Worm (Caenorhabditis elegans) whole organism, L4 larva: Measurements from ENCODE around the gene tag-244.
A peak's percentile ranks its signal among the peaks of the same experiment; 100 is the strongest.

ENCODE experiments used
- F26F4.8 ChIP-seq: fragments of 200-800 bp; sonication (Bioruptor generic); conservative IDR thresholded peaks from 2 replicates; pipeline ENCODE4 v1.3.6; 2022; ENCODE audit warnings: missing genetic modification characterization, missing compliant biosample characterization
- F44E2.7 ChIP-seq: fragments of 200-800 bp; sonication (Bioruptor generic); IDR thresholded peaks from 2 replicates; pipeline ENCODE4 v2.1.2; 2022; ENCODE audit warnings: missing genetic modification characterization, missing compliant biosample characterization
- R02D3.7 ChIP-seq: fragments of 150-350 bp; sonication (generic microtip); optimal IDR thresholded peaks from 3 replicates; lab custom pipeline; 2014; ENCODE audit warnings: missing biosample characterization, missing genetic modification characterization
- T20F7.1 ChIP-seq: fragments of 200-800 bp; sonication (Bioruptor generic); optimal IDR thresholded peaks from 2 replicates; lab custom pipeline; 2018; ENCODE audit warnings: mild to moderate bottlenecking, missing genetic modification characterization, missing compliant biosample characterization
- Y48G9A.11 ChIP-seq: fragments of 200-800 bp; sonication (Bioruptor generic); IDR thresholded peaks from 2 replicates; pipeline ENCODE4 v1.3.6; 2022; ENCODE audit warnings: missing genetic modification reagents, missing genetic modification characterization, missing compliant biosample characterization
- Y5F2A.4 ChIP-seq: fragments of 200-800 bp; sonication (Bioruptor generic); optimal IDR thresholded peaks from 2 replicates; lab custom pipeline; 2018; ENCODE audit warnings: mild to moderate bottlenecking, missing genetic modification characterization, missing compliant biosample characterization
- aha-1 ChIP-seq: fragments of 150-350 bp; peaks from one replicate; lab custom pipeline; 2014; ENCODE audit warnings: missing biosample characterization, missing genetic modification characterization
- ama-1 ChIP-seq: fragments of 150-350 bp; optimal IDR thresholded peaks from 2 replicates; lab custom pipeline; 2014; ENCODE audit warnings: inconsistent platforms, mixed read lengths
- arid-1 ChIP-seq: fragments of 200-800 bp; sonication (Bioruptor generic); conservative IDR thresholded peaks from 2 replicates; pipeline ENCODE4 v1.3.6; 2022; ENCODE audit warnings: missing genetic modification reagents, missing genetic modification characterization, missing compliant biosample characterization
- attf-4 ChIP-seq: sonication (generic microtip); optimal IDR thresholded peaks from 3 replicates; lab custom pipeline; 2017; ENCODE audit warnings: missing biosample characterization, missing genetic modification characterization
- ceh-44 ChIP-seq: fragments of 200-800 bp; sonication (Bioruptor generic); IDR thresholded peaks from 2 replicates; pipeline ENCODE4 v1.3.6; 2022; ENCODE audit warnings: missing genetic modification reagents, missing genetic modification characterization, missing compliant biosample characterization
- ceh-62 ChIP-seq: sonication (generic microtip); optimal IDR thresholded peaks from 2 replicates; lab custom pipeline; 2017; ENCODE audit warnings: missing biosample characterization, missing genetic modification characterization
- cey-2 ChIP-seq: sonication (generic microtip); optimal IDR thresholded peaks from 3 replicates; lab custom pipeline; 2017; ENCODE audit warnings: missing genetic modification characterization, mild to moderate bottlenecking, missing compliant biosample characterization, antibody characterized with exemption, borderline replicate concordance; ENCODE audit not compliant: insufficient read depth
- daf-16 ChIP-seq, 3 experiments: sonication (generic microtip); optimal IDR thresholded peaks; 2 replicates each; lab custom pipeline; 2016 to 2017; ENCODE audit warnings: missing genetic modification characterization in 3 of 3, missing genetic modification reagents in 3 of 3, mild to moderate bottlenecking in 2 of 3, missing compliant biosample characterization in 2 of 3, missing biosample characterization in 1 of 3, moderate library complexity in 1 of 3
- daf-8 ChIP-seq: fragments of 200-800 bp; sonication (Bioruptor generic); IDR thresholded peaks from 2 replicates; pipeline ENCODE4 v1.3.6; 2022; ENCODE audit warnings: missing genetic modification characterization, missing compliant biosample characterization
- dmd-8 ChIP-seq: fragments of 200-800 bp; sonication (Bioruptor generic); IDR thresholded peaks from 2 replicates; pipeline ENCODE4 v1.3.6; 2022; ENCODE audit warnings: missing genetic modification characterization, missing compliant biosample characterization
- dmd-9 ChIP-seq: fragments of 200-800 bp; sonication (Bioruptor generic); IDR thresholded peaks from 2 replicates; pipeline ENCODE4 v1.3.6; 2022; ENCODE audit warnings: missing genetic modification reagents, missing genetic modification characterization, missing compliant biosample characterization
- dve-1 ChIP-seq: sonication (generic microtip); optimal IDR thresholded peaks from 2 replicates; lab custom pipeline; 2017; ENCODE audit warnings: antibody characterized with exemption, mild to moderate bottlenecking, missing genetic modification characterization, missing compliant biosample characterization; ENCODE audit not compliant: insufficient read depth
- fkh-10 ChIP-seq: fragments of 150-350 bp; optimal IDR thresholded peaks from 2 replicates; lab custom pipeline; 2014; ENCODE audit warnings: missing biosample characterization, missing genetic modification reagents, missing genetic modification characterization
- fos-1 ChIP-seq: fragments of 150-350 bp; optimal IDR thresholded peaks from 2 replicates; lab custom pipeline; 2014; ENCODE audit warnings: missing biosample characterization, missing genetic modification characterization
- gei-8 ChIP-seq: fragments of 200-800 bp; sonication (Bioruptor generic); optimal IDR thresholded peaks from 2 replicates; lab custom pipeline; 2018; ENCODE audit warnings: mild to moderate bottlenecking, missing genetic modification characterization, missing compliant biosample characterization
- mes-2 ChIP-seq: sonication (generic microtip); optimal IDR thresholded peaks from 2 replicates; lab custom pipeline; 2016; ENCODE audit warnings: missing genotype, mild to moderate bottlenecking, missing genetic modification characterization, missing compliant biosample characterization; ENCODE audit not compliant: poor library complexity, severe bottlenecking
- mxl-2 ChIP-seq: fragments of 200-800 bp; sonication (Bioruptor generic); conservative IDR thresholded peaks from 2 replicates; pipeline ENCODE4 v1.3.6; 2022; ENCODE audit warnings: missing genetic modification reagents, missing genetic modification characterization, missing compliant biosample characterization
- mxl-3 ChIP-seq: fragments of 200-800 bp; sonication (Bioruptor generic); optimal IDR thresholded peaks from 2 replicates; lab custom pipeline; 2018; ENCODE audit warnings: mild to moderate bottlenecking, missing genetic modification characterization, missing compliant biosample characterization
- nhr-102 ChIP-seq: sonication (generic microtip); optimal IDR thresholded peaks from 2 replicates; lab custom pipeline; 2016; ENCODE audit warnings: mild to moderate bottlenecking, missing genetic modification characterization, moderate library complexity, missing compliant biosample characterization
- nhr-25 ChIP-seq: sonication (generic microtip); optimal IDR thresholded peaks from 2 replicates; lab custom pipeline; 2017; ENCODE audit warnings: missing genetic modification characterization, mild to moderate bottlenecking, missing compliant biosample characterization, antibody characterized with exemption, moderate library complexity, borderline replicate concordance; ENCODE audit not compliant: insufficient read depth
- nhr-42 ChIP-seq: fragments of 200-800 bp; sonication (Bioruptor generic); IDR thresholded peaks from 2 replicates; pipeline ENCODE4 v1.3.6; 2022; ENCODE audit warnings: missing genetic modification characterization, missing compliant biosample characterization
- nhr-77 ChIP-seq: fragments of 150-350 bp; optimal IDR thresholded peaks from 2 replicates; lab custom pipeline; 2014; ENCODE audit warnings: missing biosample characterization, missing genetic modification characterization
- pha-4 ChIP-seq, 2 experiments: fragments of 150-350 bp in 1 of 2; fragments of 200-800 bp in 1 of 2; sonication (Bioruptor generic) in 1 of 2; IDR thresholded peaks in 1 of 2; optimal IDR thresholded peaks in 1 of 2; 2 replicates each; pipeline versions ENCODE4 v1.3.6 to Lab custom; 2014 to 2022; ENCODE audit warnings: missing genetic modification characterization in 2 of 2, missing genetic modification reagents in 2 of 2, missing biosample characterization in 1 of 2, missing compliant biosample characterization in 1 of 2
- php-3 ChIP-seq: fragments of 200-800 bp; sonication (Bioruptor generic); IDR thresholded peaks from 2 replicates; pipeline ENCODE4 v1.3.6; 2022; ENCODE audit warnings: missing genetic modification reagents, missing genetic modification characterization, missing compliant biosample characterization
- set-16 ChIP-seq: fragments of 200-800 bp; sonication (Bioruptor generic); IDR thresholded peaks from 2 replicates; pipeline ENCODE4 v1.3.6; 2022; ENCODE audit warnings: missing genetic modification reagents, missing genetic modification characterization, missing compliant biosample characterization
- spr-1 ChIP-seq: sonication (generic microtip); optimal IDR thresholded peaks from 2 replicates; lab custom pipeline; 2016; ENCODE audit warnings: mild to moderate bottlenecking, missing genetic modification characterization, missing compliant biosample characterization
- tra-1 ChIP-seq: fragments of 200-800 bp; sonication (Bioruptor generic); IDR thresholded peaks from 2 replicates; pipeline ENCODE4 v1.3.6; 2022; ENCODE audit warnings: missing genetic modification reagents, missing genetic modification characterization, missing compliant biosample characterization
- unc-62 ChIP-seq, 3 experiments: fragments of 150-350 bp in 1 of 3; sonication (generic microtip); optimal IDR thresholded peaks in 2 of 3; peaks in 1 of 3; 1 replicate in 1 of 3; 2 replicates in 2 of 3; lab custom pipeline; 2014 to 2017; ENCODE audit warnings: missing biosample characterization in 3 of 3, missing genetic modification characterization in 3 of 3, missing genetic modification reagents in 3 of 3, missing genotype in 1 of 3
- zag-1 ChIP-seq: fragments of 150-350 bp; optimal IDR thresholded peaks from 2 replicates; lab custom pipeline; 2014; ENCODE audit warnings: missing biosample characterization, missing genetic modification characterization
- zfp-2 ChIP-seq: sonication (generic microtip); optimal IDR thresholded peaks from 2 replicates; lab custom pipeline; 2016; ENCODE audit warnings: mild to moderate bottlenecking, missing genetic modification characterization, missing compliant biosample characterization
- zfp-3 ChIP-seq: fragments of 200-800 bp; sonication (Bioruptor generic); conservative IDR thresholded peaks from 2 replicates; pipeline ENCODE4 v1.3.6; 2022; ENCODE audit warnings: missing genetic modification reagents, missing genetic modification characterization, missing compliant biosample characterization
- zip-2 ChIP-seq: fragments of 150-350 bp; optimal IDR thresholded peaks from 2 replicates; lab custom pipeline; 2014; ENCODE audit warnings: missing biosample characterization, missing genetic modification characterization

The tag-244 gene

ce11 chrIV:1563476-1564131, 12.9 kb downstream of the tag-244 start, which contains the start of gene Y41D4B.15:
Y41D4B.15 (plus strand) TSS chrIV:1564081.
- peak in 1 of 2 experiments; percentile 91 for TF ChIP-seq unc-62 (GFP tag; optimal IDR thresholded peaks at IDR 0.05 in 1 of 2; lab: Kevin White, UChicago)
- TF ChIP-seq unc-62 (tag; optimal IDR thresholded peaks at IDR 0.05; lab: Kevin White, UChicago) = no peak
- TF ChIP-seq fkh-10 = no peak
- TF ChIP-seq daf-16 (GFP tag; optimal IDR thresholded peaks at IDR 0.05; lab: Kevin White, UChicago) = no peak
- peak; percentile 34 for TF ChIP-seq daf-16 (tag; optimal IDR thresholded peaks at IDR 0.05; lab: Kevin White, UChicago)
- no peak for TF ChIP-seq fos-1 (tag; lab: Kevin White, UChicago)

- TF ChIP-seq set-16 (GFP tag; lab: Robert Waterston, UW) (peak; percentile 90), zfp-2 (tag; lab: Kevin White, UChicago) (no peak)
Measured at ce11 chrIV:1565725-1566124, 15.0 kb downstream of the tag-244 start.

ce11 chrIV:1567577-1567976, 16.9 kb downstream of the tag-244 start:
- no peak for TF ChIP-seq attf-4
- TF ChIP-seq Y48G9A.11 (GFP tag; lab: Robert Waterston, UW) = 0 out of 2 replicates have a peak, but pooled peaks have one; percentile 6
- peak; percentile 83 for TF ChIP-seq aha-1 (tag; lab: Kevin White, UChicago)

- TF ChIP-seq ceh-62 (tag; lab: Kevin White, UChicago) (no peak), aha-1 (tag; lab: Kevin White, UChicago) (peak; percentile 0)
Measured at ce11 chrIV:1576731-1577130, 26.1 kb downstream of the tag-244 start, which contains the start of gene Y41D4B.14. Y41D4B.14 (plus strand) TSS chrIV:1577031.

- no peak for TF ChIP-seq daf-8 (GFP tag; lab: Robert Waterston, UW)
- no peak for TF ChIP-seq T20F7.1
- peak; percentile 64 for TF ChIP-seq mxl-3 (GFP tag; lab: Kevin White, UChicago)
- TF ChIP-seq daf-16 (GFP tag; optimal IDR thresholded peaks at IDR 0.05; lab: Kevin White, UChicago) = peak; percentile 10 to 63
- TF ChIP-seq daf-16 (tag; optimal IDR thresholded peaks at IDR 0.05; lab: Kevin White, UChicago) = peak; percentile 45
- TF ChIP-seq Y5F2A.4 = no peak
- peak in 1 of 2 experiments; percentile 98 for TF ChIP-seq unc-62 (GFP tag; optimal IDR thresholded peaks at IDR 0.05 in 1 of 2; lab: Kevin White, UChicago)
- TF ChIP-seq unc-62 (tag; optimal IDR thresholded peaks at IDR 0.05; lab: Kevin White, UChicago) = no peak
- TF ChIP-seq gei-8 (GFP tag; lab: Kevin White, UChicago) = peak; percentile 40
- TF ChIP-seq ama-1 (lab: Kevin White, UChicago) = peak; percentile 62
- peak; percentile 97 for TF ChIP-seq mes-2
- TF ChIP-seq fos-1 (tag; lab: Kevin White, UChicago) = no peak
- no peak for TF ChIP-seq F44E2.7 (GFP tag; lab: Robert Waterston, UW)
- TF ChIP-seq nhr-25 (tag; lab: Kevin White, UChicago) = peak; percentile 67
- no peak for TF ChIP-seq zip-2 (tag; lab: Kevin White, UChicago)
- peak; percentile 86 for TF ChIP-seq pha-4 (GFP tag; IDR thresholded peaks at IDR 0.05; lab: Robert Waterston, UW)
- TF ChIP-seq pha-4 (tag; optimal IDR thresholded peaks at IDR 0.05; lab: Kevin White, UChicago) = no peak
- no peak for TF ChIP-seq dmd-8 (GFP tag; lab: Robert Waterston, UW)
- TF ChIP-seq F26F4.8 (GFP tag; lab: Robert Waterston, UW) = no peak
- peak; percentile 90 for TF ChIP-seq arid-1 (GFP tag; lab: Robert Waterston, UW)
- peak; percentile 91 for TF ChIP-seq dve-1 (tag; lab: Kevin White, UChicago)
- TF ChIP-seq ceh-44 (GFP tag; lab: Robert Waterston, UW) = 0 out of 2 replicates have a peak, but pooled peaks have one; percentile 22
- TF ChIP-seq cey-2 (tag; lab: Kevin White, UChicago) = no peak
- peak; percentile 88 for TF ChIP-seq nhr-102 (tag; lab: Kevin White, UChicago)
- peak; percentile 59 for TF ChIP-seq php-3
- TF ChIP-seq mxl-2 (GFP tag; lab: Robert Waterston, UW) = 0 out of 2 replicates have a peak, but pooled peaks have one; percentile 48
- peak; percentile 70; the same call in 1 of the 2 replicates for TF ChIP-seq dmd-9 (GFP tag; lab: Robert Waterston, UW)
- TF ChIP-seq tra-1 (GFP tag; lab: Robert Waterston, UW) = peak; percentile 60; the same call in 1 of the 2 replicates
- TF ChIP-seq aha-1 (tag; lab: Kevin White, UChicago) = peak; percentile 56
- TF ChIP-seq zag-1 (tag; lab: Kevin White, UChicago) = no peak
- peak; percentile 69; the same call in 1 of the 2 replicates for TF ChIP-seq nhr-42 (GFP tag; lab: Robert Waterston, UW)
- TF ChIP-seq spr-1 (tag; lab: Kevin White, UChicago) = peak; percentile 83
- no peak for TF ChIP-seq R02D3.7 (tag; lab: Kevin White, UChicago)
- peak; percentile 81 for TF ChIP-seq nhr-77 (tag; lab: Kevin White, UChicago)
- TF ChIP-seq zfp-3 (GFP tag; lab: Robert Waterston, UW) = peak; percentile 68; the same call in 1 of the 2 replicates
Measured at ce11 chrIV:1595802-1596201, 45.1 kb downstream of the tag-244 start, which contains the start of gene npp-8. npp-8 (minus strand) TSS chrIV:1595824.
